Fruit fly (Drosophila melanogaster) whole organism, embryonic: ENCODE measurements around the gene CG16736.
A peak's percentile ranks its signal among the peaks of the same experiment; 100 is the strongest.

ENCODE experiments used
- BEAF-32 ChIP-seq: fragments of 200-800 bp; sonication (Bioruptor generic); optimal IDR thresholded peaks from 3 replicates; lab custom pipeline; 2017; ENCODE audit warnings: missing biosample characterization, missing genetic modification characterization, mild to moderate bottlenecking, moderate library complexity, missing genetic modification reagents
- BtbVII ChIP-seq: fragments of 200-800 bp; sonication (Bioruptor generic); optimal IDR thresholded peaks from 3 replicates; lab custom pipeline; 2017; ENCODE audit warnings: missing biosample characterization, mild to moderate bottlenecking, missing genetic modification characterization
- CG10321 ChIP-seq: fragments of 200-800 bp; sonication (Bioruptor generic); IDR thresholded peaks from 2 replicates; pipeline ENCODE4 v1.3.6; 2022; ENCODE audit warnings: missing biosample characterization, missing genetic modification characterization
- CG11504 ChIP-seq: fragments of 200-800 bp; sonication (Bioruptor generic); optimal IDR thresholded peaks from 3 replicates; lab custom pipeline; 2019; ENCODE audit warnings: missing biosample characterization, mild to moderate bottlenecking, missing genetic modification characterization, moderate library complexity
- CG12236 ChIP-seq: fragments of 200-800 bp; sonication (Bioruptor generic); optimal IDR thresholded peaks from 2 replicates; lab custom pipeline; 2016; ENCODE audit warnings: missing biosample characterization, missing genetic modification characterization
- CG13296 ChIP-seq: fragments of 200-800 bp; sonication (Bioruptor generic); optimal IDR thresholded peaks from 3 replicates; lab custom pipeline; 2018; ENCODE audit warnings: missing biosample characterization, mild to moderate bottlenecking, missing genetic modification characterization
- CG14710 ChIP-seq: fragments of 200-800 bp; sonication (Bioruptor generic); optimal IDR thresholded peaks from 3 replicates; lab custom pipeline; 2019; ENCODE audit warnings: missing biosample characterization, mild to moderate bottlenecking, missing genetic modification characterization, moderate library complexity
- CG15514 ChIP-seq: fragments of 200-800 bp; sonication (Bioruptor generic); optimal IDR thresholded peaks from 3 replicates; lab custom pipeline; 2017; ENCODE audit warnings: missing biosample characterization, missing genetic modification characterization, mild to moderate bottlenecking, moderate library complexity, missing genetic modification reagents
- CG1603 ChIP-seq: fragments of 200-800 bp; sonication (Bioruptor generic); optimal IDR thresholded peaks from 2 replicates; lab custom pipeline; 2019; ENCODE audit warnings: missing biosample characterization, mild to moderate bottlenecking, missing genetic modification characterization, moderate library complexity
- CG17359 ChIP-seq: fragments of 200-800 bp; sonication (Bioruptor generic); optimal IDR thresholded peaks from 3 replicates; lab custom pipeline; 2018; ENCODE audit warnings: missing biosample characterization, mild to moderate bottlenecking, missing genetic modification characterization, moderate library complexity
- CG17912 ChIP-seq: fragments of 200-800 bp; sonication (Bioruptor generic); optimal IDR thresholded peaks from 2 replicates; lab custom pipeline; 2018; ENCODE audit warnings: missing biosample characterization, mild to moderate bottlenecking, missing genetic modification characterization
- CG1832 ChIP-seq: fragments of 200-800 bp; sonication (Bioruptor generic); optimal IDR thresholded peaks from 2 replicates; lab custom pipeline; 2017; ENCODE audit warnings: missing biosample characterization, mild to moderate bottlenecking, missing genetic modification characterization, inconsistent platforms
- CG2120 ChIP-seq: fragments of 200-800 bp; sonication (Bioruptor generic); optimal IDR thresholded peaks from 3 replicates; lab custom pipeline; 2016; ENCODE audit warnings: missing biosample characterization, missing genetic modification characterization
- CG2199 ChIP-seq: fragments of 200-800 bp; sonication (Bioruptor generic); IDR thresholded peaks from 3 replicates; pipeline ENCODE4 v1.3.6; 2022; ENCODE audit warnings: missing biosample characterization, missing genetic modification characterization
- CG30020 ChIP-seq: fragments of 200-800 bp; optimal IDR thresholded peaks from 2 replicates; lab custom pipeline; 2019; ENCODE audit warnings: missing biosample characterization, mild to moderate bottlenecking, missing genetic modification characterization, moderate library complexity
- CG31224 ChIP-seq: fragments of 200-800 bp; sonication (Bioruptor generic); IDR thresholded peaks from 2 replicates; pipeline ENCODE4 v1.3.6; 2022; ENCODE audit warnings: missing biosample characterization, missing genetic modification characterization
- CG33213 ChIP-seq: fragments of 200-800 bp; sonication (Bioruptor generic); optimal IDR thresholded peaks from 3 replicates; lab custom pipeline; 2016; ENCODE audit warnings: missing biosample characterization, missing genetic modification characterization
- CG6254 ChIP-seq: fragments of 200-800 bp; sonication (Bioruptor generic); optimal IDR thresholded peaks from 3 replicates; lab custom pipeline; 2017; ENCODE audit warnings: mild to moderate bottlenecking, missing biosample characterization, missing genetic modification reagents, missing genetic modification characterization
- CG6683 ChIP-seq: fragments of 200-800 bp; sonication (Bioruptor generic); optimal IDR thresholded peaks from 2 replicates; lab custom pipeline; 2017; ENCODE audit warnings: missing biosample characterization, mild to moderate bottlenecking, missing genetic modification characterization, missing genetic modification reagents
- CG8478 ChIP-seq: fragments of >200 bp; optimal IDR thresholded peaks from 2 replicates; lab custom pipeline; 2018
- CG8944 ChIP-seq: fragments of 200-800 bp; sonication (Bioruptor generic); optimal IDR thresholded peaks from 3 replicates; lab custom pipeline; 2016; ENCODE audit warnings: missing biosample characterization, missing genetic modification characterization
- Dek ChIP-seq: fragments of 200-800 bp; sonication (Bioruptor generic); optimal IDR thresholded peaks from 3 replicates; lab custom pipeline; 2019; ENCODE audit warnings: missing biosample characterization, mild to moderate bottlenecking, missing genetic modification characterization, moderate library complexity
- Dp ChIP-seq: fragments of 200-800 bp; sonication (Bioruptor generic); optimal IDR thresholded peaks from 2 replicates; lab custom pipeline; 2018; ENCODE audit warnings: missing biosample characterization, mild to moderate bottlenecking, missing genetic modification characterization, moderate library complexity
- ERR ChIP-seq: fragments of 200-800 bp; sonication (Bioruptor generic); optimal IDR thresholded peaks from 2 replicates; lab custom pipeline; 2016; ENCODE audit warnings: missing biosample characterization, missing genetic modification characterization
- Gug ChIP-seq: fragments of 200-800 bp; sonication (Bioruptor generic); IDR thresholded peaks from 4 replicates; pipeline ENCODE4 v1.3.6; 2022; ENCODE audit warnings: missing biosample characterization, missing genetic modification characterization
- HLH3B ChIP-seq: fragments of 200-800 bp; sonication (Bioruptor generic); IDR thresholded peaks from 2 replicates; pipeline ENCODE4 v1.3.6; 2022; ENCODE audit warnings: missing biosample characterization, missing genetic modification characterization
- Hey ChIP-seq: fragments of 200-800 bp; sonication (Bioruptor generic); optimal IDR thresholded peaks from 3 replicates; lab custom pipeline; 2018; ENCODE audit warnings: missing biosample characterization, mild to moderate bottlenecking, missing genetic modification characterization
- HmgD ChIP-seq: fragments of 200-800 bp; sonication (Bioruptor generic); optimal IDR thresholded peaks from 3 replicates; lab custom pipeline; 2016; ENCODE audit warnings: missing biosample characterization, missing genetic modification characterization
- MTF-1 ChIP-seq: fragments of 200-800 bp; sonication (Bioruptor generic); optimal IDR thresholded peaks from 2 replicates; lab custom pipeline; 2018; ENCODE audit warnings: missing biosample characterization, mild to moderate bottlenecking, missing genetic modification characterization, borderline replicate concordance
- PHDP ChIP-seq: fragments of 200-800 bp; sonication (Bioruptor generic); optimal IDR thresholded peaks from 3 replicates; lab custom pipeline; 2018; ENCODE audit warnings: missing biosample characterization, mild to moderate bottlenecking, missing genetic modification characterization, moderate library complexity
- Rx ChIP-seq: fragments of 200-800 bp; sonication (Bioruptor generic); IDR thresholded peaks from 2 replicates; pipeline ENCODE4 v1.3.6; 2022; ENCODE audit warnings: missing biosample characterization, missing genetic modification characterization
- Side ChIP-seq: fragments of 200-800 bp; sonication (Bioruptor generic); optimal IDR thresholded peaks from 2 replicates; lab custom pipeline; 2016; ENCODE audit warnings: missing biosample characterization, missing genetic modification characterization
- Sox102F ChIP-seq: fragments of 200-800 bp; sonication (Bioruptor generic); optimal IDR thresholded peaks from 2 replicates; lab custom pipeline; 2018; ENCODE audit warnings: missing biosample characterization, mild to moderate bottlenecking, missing genetic modification characterization, moderate library complexity
- Xrp1 ChIP-seq: fragments of 200-800 bp; sonication (Bioruptor generic); IDR thresholded peaks from 2 replicates; pipeline ENCODE4 v1.3.6; 2022; ENCODE audit warnings: missing biosample characterization, missing genetic modification characterization
- al ChIP-seq: fragments of 200-800 bp; sonication (Bioruptor generic); IDR thresholded peaks from 2 replicates; pipeline ENCODE4 v1.3.6; 2022; ENCODE audit warnings: missing biosample characterization, missing genetic modification characterization
- bowl ChIP-seq: fragments of 200-800 bp; sonication (Bioruptor generic); IDR thresholded peaks from 2 replicates; pipeline ENCODE4 v1.3.6; 2022; ENCODE audit warnings: missing biosample characterization, missing genetic modification characterization
- ci ChIP-seq: fragments of 200-800 bp; sonication (Bioruptor generic); IDR thresholded peaks from 3 replicates; pipeline ENCODE4 v1.3.6; 2022; ENCODE audit warnings: missing biosample characterization, missing genetic modification characterization
- corto ChIP-seq: fragments of 200-800 bp; sonication (Bioruptor generic); optimal IDR thresholded peaks from 2 replicates; lab custom pipeline; 2016; ENCODE audit warnings: missing biosample characterization, mild to moderate bottlenecking, missing genetic modification characterization, moderate library complexity
- emc ChIP-seq: fragments of 200-800 bp; sonication (Bioruptor generic); optimal IDR thresholded peaks from 2 replicates; lab custom pipeline; 2016; ENCODE audit warnings: missing biosample characterization, missing genetic modification characterization
- eyg ChIP-seq: fragments of 200-800 bp; sonication (Bioruptor generic); optimal IDR thresholded peaks from 3 replicates; lab custom pipeline; 2016; ENCODE audit warnings: missing biosample characterization, missing genetic modification characterization
- ftz-f1 ChIP-seq: fragments of 200-800 bp; sonication (Bioruptor generic); optimal IDR thresholded peaks from 2 replicates; lab custom pipeline; 2016; ENCODE audit warnings: missing biosample characterization, missing genetic modification characterization
- fu2 ChIP-seq: fragments of 200-800 bp; sonication (Bioruptor generic); optimal IDR thresholded peaks from 2 replicates; lab custom pipeline; 2016; ENCODE audit warnings: missing biosample characterization, missing genetic modification characterization
- gce ChIP-seq: fragments of 200-800 bp; sonication (Bioruptor generic); IDR thresholded peaks from 3 replicates; pipeline ENCODE4 v1.3.6; 2022; ENCODE audit warnings: missing biosample characterization, missing genetic modification characterization
- nom ChIP-seq: fragments of 200-800 bp; sonication (Bioruptor generic); optimal IDR thresholded peaks from 2 replicates; lab custom pipeline; 2017; ENCODE audit warnings: missing biosample characterization, missing genetic modification characterization, mild to moderate bottlenecking, moderate library complexity, missing genetic modification reagents
- repo ChIP-seq: fragments of 200-800 bp; sonication (Bioruptor generic); optimal IDR thresholded peaks from 2 replicates; lab custom pipeline; 2016; ENCODE audit warnings: missing biosample characterization, missing genetic modification characterization
- salm ChIP-seq: fragments of 200-800 bp; sonication (Bioruptor generic); optimal IDR thresholded peaks from 2 replicates; lab custom pipeline; 2018; ENCODE audit warnings: missing biosample characterization, mild to moderate bottlenecking, missing genetic modification characterization
- schlank ChIP-seq: fragments of 200-800 bp; sonication (Bioruptor generic); optimal IDR thresholded peaks from 2 replicates; lab custom pipeline; 2018; ENCODE audit warnings: missing biosample characterization, mild to moderate bottlenecking, missing genetic modification characterization
- sim ChIP-seq: fragments of 200-800 bp; sonication (Bioruptor generic); IDR thresholded peaks from 2 replicates; pipeline ENCODE4 v1.3.6; 2022; ENCODE audit warnings: missing biosample characterization, missing genetic modification characterization
- sima ChIP-seq: fragments of 200-800 bp; sonication (Bioruptor generic); optimal IDR thresholded peaks from 2 replicates; lab custom pipeline; 2016; ENCODE audit warnings: missing biosample characterization, missing genetic modification characterization
- so ChIP-seq: fragments of 200-800 bp; sonication (Bioruptor generic); IDR thresholded peaks from 3 replicates; pipeline ENCODE4 v1.3.6; 2022; ENCODE audit warnings: missing biosample characterization, missing genetic modification characterization
- tio ChIP-seq: fragments of 200-800 bp; sonication (Bioruptor generic); optimal IDR thresholded peaks from 2 replicates; lab custom pipeline; 2017; ENCODE audit warnings: missing biosample characterization, missing genetic modification characterization, inconsistent platforms

CG16736 gene

dm6 chr3R:9226146-9226545 lies 31.4 kb downstream of the CG16736 start:
- TF ChIP-seq CG2199 (GFP tag; lab: Robert Waterston, UW), result 0 out of 3 replicates have a peak, but pooled peaks have one; percentile 18
- peak; percentile 34; the same call in 1 of the 2 replicates for TF ChIP-seq Xrp1
- peak; percentile 40; the same call in 1 of the 2 replicates for TF ChIP-seq CG10321
- TF ChIP-seq salm (tag; lab: Kevin White, UChicago), result no peak
- no peak for TF ChIP-seq CG17912 (GFP tag; lab: Kevin White, UChicago)
- TF ChIP-seq CG31224 (GFP tag; lab: Robert Waterston, UW), result no peak
- peak; percentile 33 for TF ChIP-seq CG17359
- peak; percentile 20 for TF ChIP-seq nom
- TF ChIP-seq CG8944, result no peak
- TF ChIP-seq HLH3B, result no peak
- peak; percentile 80 for TF ChIP-seq CG1832

dm6 chr3R:9224807-9225206 lies 32.7 kb downstream of the CG16736 start:
- TF ChIP-seq CG6683 (GFP tag; lab: Kevin White, UChicago) (peak; percentile 10), Dp (no peak), HmgD (GFP tag; lab: Kevin White, UChicago) (no peak), CG8478 (lab: Kevin White, UChicago) (no peak), Rx (GFP tag; lab: Robert Waterston, UW) (no peak; the same call in 1 of the 2 replicates), CG14710 (peak; percentile 53), CG1603 (tag; lab: Kevin White, UChicago) (peak; percentile 64), repo (GFP tag; lab: Kevin White, UChicago) (peak; percentile 9), al (peak; percentile 37; the same call in 1 of the 2 replicates), bowl (no peak), schlank (tag; lab: Kevin White, UChicago) (no peak), ERR (GFP tag; lab: Kevin White, UChicago) (no peak), Xrp1 (peak; percentile 83), MTF-1 (GFP tag; lab: Kevin White, UChicago) (no peak), CG2120 (peak; percentile 73), CG15514 (peak; percentile 21), corto (no peak), CG33213 (GFP tag; lab: Kevin White, UChicago) (no peak), fu2 (GFP tag; lab: Kevin White, UChicago) (peak; percentile 42), CG6254 (GFP tag; lab: Kevin White, UChicago) (peak; percentile 59), Dek (peak; percentile 25), gce (GFP tag; lab: Robert Waterston, UW) (no peak), Gug (GFP tag; lab: Robert Waterston, UW) (0 out of 4 replicates have a peak, but pooled peaks have one; percentile 15), ftz-f1 (GFP tag; lab: Kevin White, UChicago) (no peak), eyg (GFP tag; lab: Kevin White, UChicago) (no peak), CG11504 (tag; lab: Kevin White, UChicago) (peak; percentile 83), so (GFP tag; lab: Robert Waterston, UW) (peak; percentile 81; the same call in 1 of the 3 replicates), BtbVII (GFP tag; lab: Kevin White, UChicago) (peak; percentile 36), ci (GFP tag; lab: Robert Waterston, UW) (peak; percentile 69; the same call in 2 of the 3 replicates), emc (GFP tag; lab: Kevin White, UChicago) (peak; percentile 10), sim (GFP tag; lab: Robert Waterston, UW) (peak; percentile 74), Sox102F (GFP tag; lab: Kevin White, UChicago) (peak; percentile 87), CG13296 (GFP tag; lab: Kevin White, UChicago) (peak; percentile 58), CG12236 (GFP tag; lab: Kevin White, UChicago) (peak; percentile 31), PHDP (tag; lab: Kevin White, UChicago) (peak; percentile 76), Side (GFP tag; lab: Kevin White, UChicago) (peak; percentile 45), Hey (tag; lab: Kevin White, UChicago) (no peak), tio (peak; percentile 42), BEAF-32 (GFP tag; lab: Kevin White, UChicago) (no peak), sima (GFP tag; lab: Kevin White, UChicago) (no peak), CG30020 (tag; lab: Kevin White, UChicago) (peak; percentile 36)
